Worm (Caenorhabditis elegans) whole organism, L2 larva: ENCODE results near the gene cut-5.

Experiments used
- C34F6.9 ChIP-seq: fragments of 150-350 bp; optimal IDR thresholded peaks from 2 replicates; lab custom pipeline; 2014; ENCODE audit warnings: missing biosample characterization, missing genetic modification characterization
- F13H6.1 ChIP-seq: sonication (generic microtip); optimal IDR thresholded peaks from 2 replicates; lab custom pipeline; 2016; ENCODE audit warnings: missing genetic modification characterization, missing compliant biosample characterization
- R02D3.7 ChIP-seq: fragments of 150-350 bp; optimal IDR thresholded peaks from 2 replicates; lab custom pipeline; 2014; ENCODE audit warnings: missing biosample characterization, missing genetic modification characterization
- Y55F3AM.14 ChIP-seq: fragments of 200-800 bp; sonication (Bioruptor generic); optimal IDR thresholded peaks from 2 replicates; lab custom pipeline; 2018; ENCODE audit warnings: mild to moderate bottlenecking, missing genetic modification characterization, missing compliant biosample characterization
- alr-1 ChIP-seq: fragments of 150-350 bp; optimal IDR thresholded peaks from 2 replicates; lab custom pipeline; 2014; ENCODE audit warnings: missing biosample characterization, missing genetic modification characterization
- aly-2 ChIP-seq: fragments of 150-350 bp; optimal IDR thresholded peaks from 2 replicates; lab custom pipeline; 2014; ENCODE audit warnings: missing biosample characterization, missing genetic modification characterization
- ama-1 ChIP-seq: fragments of 150-350 bp; optimal IDR thresholded peaks from 2 replicates; lab custom pipeline; 2018; ENCODE audit warnings: inconsistent platforms
- blmp-1 ChIP-seq: sonication (generic microtip); optimal IDR thresholded peaks from 2 replicates; lab custom pipeline; 2017; ENCODE audit warnings: missing genetic modification characterization, mild to moderate bottlenecking, missing compliant biosample characterization, antibody characterized with exemption, moderate library complexity; ENCODE audit not compliant: insufficient read depth
- ceh-16 ChIP-seq: fragments of 150-350 bp; optimal IDR thresholded peaks from 2 replicates; lab custom pipeline; 2014; ENCODE audit warnings: missing biosample characterization, missing genetic modification characterization
- ceh-82 ChIP-seq: fragments of 150-350 bp; optimal IDR thresholded peaks from 2 replicates; lab custom pipeline; 2014; ENCODE audit warnings: missing biosample characterization, missing genetic modification characterization
- crh-2 ChIP-seq: sonication (generic microtip); optimal IDR thresholded peaks from 2 replicates; lab custom pipeline; 2017; ENCODE audit warnings: missing biosample characterization, missing genetic modification characterization
- dmd-4 ChIP-seq: sonication (generic microtip); optimal IDR thresholded peaks from 2 replicates; lab custom pipeline; 2017; ENCODE audit warnings: missing biosample characterization, missing genetic modification characterization
- egl-27 ChIP-seq: sonication (generic microtip); optimal IDR thresholded peaks from 3 replicates; lab custom pipeline; 2017; ENCODE audit warnings: missing biosample characterization, missing genetic modification reagents, missing genetic modification characterization
- elt-1 ChIP-seq: fragments of 150-350 bp; optimal IDR thresholded peaks from 2 replicates; lab custom pipeline; 2014; ENCODE audit warnings: missing biosample characterization, missing genetic modification characterization
- elt-3 ChIP-seq: sonication (generic microtip); optimal IDR thresholded peaks from 2 replicates; lab custom pipeline; 2017; ENCODE audit warnings: missing biosample characterization, missing genetic modification characterization
- fos-1 ChIP-seq: fragments of 150-350 bp; optimal IDR thresholded peaks from 2 replicates; lab custom pipeline; 2014; ENCODE audit warnings: missing biosample characterization, missing genetic modification characterization
- gmeb-1 ChIP-seq: fragments of 150-350 bp; optimal IDR thresholded peaks from 2 replicates; lab custom pipeline; 2014; ENCODE audit warnings: missing biosample characterization, missing genetic modification characterization
- lin-11 ChIP-seq: fragments of 150-350 bp; sonication (generic microtip); optimal IDR thresholded peaks from 2 replicates; lab custom pipeline; 2014; ENCODE audit warnings: missing biosample characterization, missing genetic modification characterization, inconsistent platforms, mixed read lengths
- lin-13 ChIP-seq: fragments of 150-350 bp; optimal IDR thresholded peaks from 2 replicates; lab custom pipeline; 2014; ENCODE audit warnings: missing biosample characterization, missing genetic modification reagents, missing genetic modification characterization
- lin-39 ChIP-seq: fragments of 150-350 bp; optimal IDR thresholded peaks from 2 replicates; lab custom pipeline; 2014; ENCODE audit warnings: missing biosample characterization, missing genetic modification reagents, missing genetic modification characterization
- lsy-2 ChIP-seq, 2 experiments: fragments of 150-350 bp in 1 of 2; sonication (generic microtip) in 1 of 2; optimal IDR thresholded peaks; 2 replicates each; lab custom pipeline; 2014 to 2017; ENCODE audit warnings: missing biosample characterization in 2 of 2, missing genetic modification characterization in 2 of 2
- mab-5 ChIP-seq: fragments of 150-350 bp; optimal IDR thresholded peaks from 2 replicates; lab custom pipeline; 2014; ENCODE audit warnings: missing biosample characterization, missing genetic modification characterization
- mbf-1 ChIP-seq: sonication (generic microtip); optimal IDR thresholded peaks from 2 replicates; lab custom pipeline; 2017; ENCODE audit warnings: missing biosample characterization, missing genetic modification characterization
- mdl-1 ChIP-seq, 2 experiments: fragments of 150-350 bp in 1 of 2; sonication (generic microtip) in 1 of 2; optimal IDR thresholded peaks; 2 replicates each; lab custom pipeline; 2017; ENCODE audit warnings: missing biosample characterization in 2 of 2, missing genetic modification characterization in 2 of 2
- nhr-10 ChIP-seq: sonication (generic microtip); optimal IDR thresholded peaks from 2 replicates; lab custom pipeline; 2017; ENCODE audit warnings: missing biosample characterization, missing genetic modification characterization
- nhr-11 ChIP-seq: fragments of 150-350 bp; optimal IDR thresholded peaks from 2 replicates; lab custom pipeline; 2014; ENCODE audit warnings: missing biosample characterization, missing genetic modification characterization
- nhr-12 ChIP-seq: fragments of 150-350 bp; optimal IDR thresholded peaks from 2 replicates; lab custom pipeline; 2014; ENCODE audit warnings: missing biosample characterization, missing genetic modification characterization
- nhr-129 ChIP-seq: fragments of 150-350 bp; optimal IDR thresholded peaks from 2 replicates; lab custom pipeline; 2014; ENCODE audit warnings: missing biosample characterization, missing genetic modification characterization
- nhr-21 ChIP-seq: fragments of 150-350 bp; optimal IDR thresholded peaks from 2 replicates; lab custom pipeline; 2014; ENCODE audit warnings: missing biosample characterization, missing genetic modification characterization
- nhr-23 ChIP-seq: fragments of 150-350 bp; optimal IDR thresholded peaks from 2 replicates; lab custom pipeline; 2014; ENCODE audit warnings: missing biosample characterization, missing genetic modification reagents, missing genetic modification characterization
- nhr-237 ChIP-seq: fragments of 150-350 bp; optimal IDR thresholded peaks from 2 replicates; lab custom pipeline; 2014; ENCODE audit warnings: missing biosample characterization, missing genetic modification characterization
- nhr-25 ChIP-seq: fragments of 150-350 bp; sonication (generic microtip); optimal IDR thresholded peaks from 3 replicates; lab custom pipeline; 2014; ENCODE audit warnings: missing biosample characterization, missing genetic modification characterization
- nhr-6 ChIP-seq: fragments of 150-350 bp; optimal IDR thresholded peaks from 2 replicates; lab custom pipeline; 2014; ENCODE audit warnings: missing biosample characterization, missing genetic modification characterization
- nhr-77 ChIP-seq: fragments of 150-350 bp; optimal IDR thresholded peaks from 2 replicates; lab custom pipeline; 2014; ENCODE audit warnings: missing biosample characterization, missing genetic modification characterization
- peb-1 ChIP-seq: fragments of 150-350 bp; optimal IDR thresholded peaks from 2 replicates; lab custom pipeline; 2014; ENCODE audit warnings: missing biosample characterization, missing genetic modification characterization
- sem-4 ChIP-seq: fragments of 150-350 bp; optimal IDR thresholded peaks from 2 replicates; lab custom pipeline; 2014; ENCODE audit warnings: missing biosample characterization, missing genetic modification reagents, missing genetic modification characterization
- skn-1 ChIP-seq: sonication (generic microtip); optimal IDR thresholded peaks from 2 replicates; lab custom pipeline; 2017; ENCODE audit warnings: missing biosample characterization, missing genetic modification characterization
- sma-3 ChIP-seq: sonication (generic microtip); optimal IDR thresholded peaks from 2 replicates; lab custom pipeline; 2016; ENCODE audit warnings: missing genetic modification reagents, missing genetic modification characterization, missing compliant biosample characterization
- sma-9 ChIP-seq, 2 experiments: fragments of 150-350 bp in 1 of 2; sonication (generic microtip) in 1 of 2; optimal IDR thresholded peaks; 2 replicates each; lab custom pipeline; 2014 to 2016; ENCODE audit warnings: missing genetic modification characterization in 2 of 2, mild to moderate bottlenecking in 1 of 2, missing biosample characterization in 1 of 2, missing compliant biosample characterization in 1 of 2, missing genetic modification reagents in 1 of 2, moderate library complexity in 1 of 2
- snpc-4 ChIP-seq: fragments of 150-350 bp; optimal IDR thresholded peaks from 2 replicates; lab custom pipeline; 2014; ENCODE audit warnings: missing biosample characterization, missing genetic modification characterization
- unc-39 ChIP-seq: fragments of 150-350 bp; optimal IDR thresholded peaks from 2 replicates; lab custom pipeline; 2014; ENCODE audit warnings: missing biosample characterization, missing genetic modification characterization
- zag-1 ChIP-seq: fragments of 150-350 bp; optimal IDR thresholded peaks from 2 replicates; lab custom pipeline; 2014; ENCODE audit warnings: missing biosample characterization, missing genetic modification characterization
- ztf-1 ChIP-seq: fragments of 200-800 bp; sonication (Bioruptor generic); conservative IDR thresholded peaks from 2 replicates; pipeline ENCODE4 v1.3.6; 2022; ENCODE audit warnings: missing genetic modification characterization, missing compliant biosample characterization

Gene cut-5

ce11 chrX:10338100-10338499 is at the start of gene cut-5:
TSS of gene cut-5 (minus strand) at chrX:10338200.
- TF ChIP-seq ztf-1 (GFP tag; lab: Robert Waterston, UW) = no peak
- TF ChIP-seq gmeb-1 (tag; lab: Kevin White, UChicago) = no peak
- no peak for TF ChIP-seq sem-4 (tag; lab: Kevin White, UChicago)
- no peak for TF ChIP-seq alr-1 (tag; lab: Kevin White, UChicago)
- no peak for TF ChIP-seq dmd-4
- TF ChIP-seq mbf-1 (tag; lab: Kevin White, UChicago) = no peak
- no peak for TF ChIP-seq mab-5 (tag; lab: Kevin White, UChicago)
- TF ChIP-seq elt-3 (tag; lab: Kevin White, UChicago) = no peak
- TF ChIP-seq zag-1 = no peak
- no peak for TF ChIP-seq elt-1 (tag; lab: Kevin White, UChicago)

ce11 chrX:10386408-10386807 is 48.4 kb upstream of the cut-5 start, which contains the start of gene dyf-6:
TSS of gene dyf-6 (minus strand) at chrX:10386508.
- TF ChIP-seq nhr-23 (tag; lab: Kevin White, UChicago) (no peak), unc-39 (tag; lab: Kevin White, UChicago) (no peak), F13H6.1 (no peak), R02D3.7 (tag; lab: Kevin White, UChicago) (no peak), nhr-237 (tag; lab: Kevin White, UChicago) (no peak), nhr-25 (tag; lab: Kevin White, UChicago) (no peak), zag-1 (no peak), ceh-82 (no peak), alr-1 (tag; lab: Kevin White, UChicago) (no peak), dmd-4 (no peak), blmp-1 (tag; lab: Kevin White, UChicago) (no peak), sma-9 (GFP tag; optimal IDR thresholded peaks at IDR 0.05; lab: Kevin White, UChicago) (no peak), sma-9 (tag; optimal IDR thresholded peaks at IDR 0.05; lab: Kevin White, UChicago) (no peak)

ce11 chrX:10386001-10386400 is 48.0 kb upstream of the cut-5 start:
- TF ChIP-seq elt-1 (tag; lab: Kevin White, UChicago) (no peak), C34F6.9 (tag; lab: Kevin White, UChicago) (peak; percentile 18), sma-9 (GFP tag; optimal IDR thresholded peaks at IDR 0.05; lab: Kevin White, UChicago) (peak; percentile 13), sma-9 (tag; optimal IDR thresholded peaks at IDR 0.05; lab: Kevin White, UChicago) (no peak)

- TF ChIP-seq fos-1 (peak; percentile 45), blmp-1 (tag; lab: Kevin White, UChicago) (no peak)
These were observed 41.7 kb upstream of the cut-5 start, which contains the start of gene rme-4 for ce11 chrX:10379678-10380077. TSS of gene rme-4 (minus strand) at chrX:10379845.

ce11 chrX:10377663-10378062 is 39.7 kb upstream of the cut-5 start:
- TF ChIP-seq sma-3 = peak; percentile 90
- TF ChIP-seq ceh-16 (tag; lab: Kevin White, UChicago) = no peak
- peak; percentile 19 for TF ChIP-seq ceh-82
- no peak for TF ChIP-seq peb-1 (tag; lab: Kevin White, UChicago)
- TF ChIP-seq lin-39 (tag; lab: Kevin White, UChicago) = no peak
- peak; percentile 78 to 94 for TF ChIP-seq lsy-2 (tag; optimal IDR thresholded peaks at IDR 0.05; lab: Kevin White, UChicago)
- peak; percentile 90 for TF ChIP-seq nhr-6 (tag; lab: Kevin White, UChicago)
- peak; percentile 18 for TF ChIP-seq dmd-4
- no peak for TF ChIP-seq mbf-1 (tag; lab: Kevin White, UChicago)
- TF ChIP-seq R02D3.7 (tag; lab: Kevin White, UChicago) = no peak
- TF ChIP-seq fos-1 = peak; percentile 86
- TF ChIP-seq F13H6.1 = peak; percentile 93
- peak; percentile 71 for TF ChIP-seq lin-11
- no peak for TF ChIP-seq alr-1 (tag; lab: Kevin White, UChicago)
- TF ChIP-seq elt-1 (tag; lab: Kevin White, UChicago) = no peak
- no peak for TF ChIP-seq unc-39 (tag; lab: Kevin White, UChicago)
- peak; percentile 49 for TF ChIP-seq zag-1
- peak; percentile 90 for TF ChIP-seq nhr-129 (tag; lab: Kevin White, UChicago)
- TF ChIP-seq ama-1 (lab: Kevin White, UChicago) = peak; percentile 28
- no peak for TF ChIP-seq aly-2 (tag; lab: Kevin White, UChicago)
- peak in 1 of 2 experiments; percentile 90 for TF ChIP-seq mdl-1 (tag; optimal IDR thresholded peaks at IDR 0.05; lab: Kevin White, UChicago)
- TF ChIP-seq nhr-25 (tag; lab: Kevin White, UChicago) = peak; percentile 95
- TF ChIP-seq snpc-4 (tag; lab: Kevin White, UChicago) = peak; percentile 72
- TF ChIP-seq sem-4 (tag; lab: Kevin White, UChicago) = peak; percentile 93
- TF ChIP-seq mab-5 (tag; lab: Kevin White, UChicago) = peak; percentile 94
- peak; percentile 88 for TF ChIP-seq egl-27 (tag; lab: Kevin White, UChicago)
- TF ChIP-seq nhr-10 (tag; lab: Kevin White, UChicago) = no peak
- peak; percentile 97 for TF ChIP-seq crh-2 (tag; lab: Kevin White, UChicago)
- peak; percentile 20 for TF ChIP-seq nhr-77 (tag; lab: Kevin White, UChicago)
- peak; percentile 85 for TF ChIP-seq gmeb-1 (tag; lab: Kevin White, UChicago)
- peak; percentile 91 for TF ChIP-seq lin-13 (GFP tag; lab: Kevin White, UChicago)
- no peak for TF ChIP-seq nhr-12 (tag; lab: Kevin White, UChicago)
- no peak for TF ChIP-seq nhr-11 (tag; lab: Kevin White, UChicago)
- no peak for TF ChIP-seq skn-1 (tag; lab: Kevin White, UChicago)
- TF ChIP-seq Y55F3AM.14 (GFP tag; lab: Kevin White, UChicago) = no peak
- peak; percentile 91 for TF ChIP-seq nhr-21
